Fruit fly (Drosophila melanogaster) Kc167 (cell line): ENCODE measurements around the gene CG33643.

Experiments used
- Myc ChIP-seq: fragments of >200 bp; optimal IDR thresholded peaks from 2 replicates; lab custom pipeline; 2017; ENCODE audit warnings: missing external identifiers
- Sin3A ChIP-seq: fragments of >200 bp; optimal IDR thresholded peaks from 2 replicates; lab custom pipeline; 2018; ENCODE audit warnings: missing external identifiers
- h ChIP-seq: fragments of >200 bp; optimal IDR thresholded peaks from 3 replicates; lab custom pipeline; 2018; ENCODE audit warnings: missing external identifiers
- insv ChIP-seq: fragments of >200 bp; optimal IDR thresholded peaks from 3 replicates; lab custom pipeline; 2018; ENCODE audit warnings: missing external identifiers
- psq ChIP-seq: fragments of >200 bp; optimal IDR thresholded peaks from 2 replicates; lab custom pipeline; 2017; ENCODE audit warnings: missing external identifiers
- ttk ChIP-seq: sonication (Bioruptor generic); optimal IDR thresholded peaks from 2 replicates; lab custom pipeline; 2017; ENCODE audit warnings: missing external identifiers

- TF ChIP-seq h: no peak
- no peak for TF ChIP-seq Sin3A (lab: Kevin White, UChicago)
- no peak for TF ChIP-seq psq (lab: Kevin White, UChicago)
- no peak for TF ChIP-seq Myc (lab: Kevin White, UChicago)
- no peak for TF ChIP-seq insv (lab: Kevin White, UChicago)
- TF ChIP-seq ttk (lab: Kevin White, UChicago): no peak
Observed at dm6 chr2L:13549973-13550458, 19.1 kb downstream of the CG33643 start, which contains the start of gene kuz.
